Worm (Caenorhabditis elegans): ENCODE measurements around the gene F46E10.2.
A peak's percentile ranks its signal among the peaks of the same experiment; 100 is the strongest.

Gene F46E10.2

ce11 chrV:6558103-6558502 lies 37.9 kb downstream of the F46E10.2 start, which contains the start of gene spp-20:
Gene spp-20, minus strand, starts transcription at chrV:6558203.
- no peak for TF ChIP-seq W03F9.2 (tag; optimal IDR thresholded peaks at IDR 0.05)
- no peak for TF ChIP-seq him-1 (tag; optimal IDR thresholded peaks at IDR 0.05)
- TF ChIP-seq dao-5 (tag; optimal IDR thresholded peaks at IDR 0.05): no peak

ce11 chrV:6559105-6559504 lies 38.9 kb downstream of the F46E10.2 start, which contains the start of gene spp-26:
Gene spp-26, minus strand, starts transcription at chrV:6559205.
- TF ChIP-seq him-1 (tag; optimal IDR thresholded peaks at IDR 0.05) (no peak), dao-5 (tag; optimal IDR thresholded peaks at IDR 0.05) (no peak), W03F9.2 (tag; optimal IDR thresholded peaks at IDR 0.05) (no peak)

DNA sequence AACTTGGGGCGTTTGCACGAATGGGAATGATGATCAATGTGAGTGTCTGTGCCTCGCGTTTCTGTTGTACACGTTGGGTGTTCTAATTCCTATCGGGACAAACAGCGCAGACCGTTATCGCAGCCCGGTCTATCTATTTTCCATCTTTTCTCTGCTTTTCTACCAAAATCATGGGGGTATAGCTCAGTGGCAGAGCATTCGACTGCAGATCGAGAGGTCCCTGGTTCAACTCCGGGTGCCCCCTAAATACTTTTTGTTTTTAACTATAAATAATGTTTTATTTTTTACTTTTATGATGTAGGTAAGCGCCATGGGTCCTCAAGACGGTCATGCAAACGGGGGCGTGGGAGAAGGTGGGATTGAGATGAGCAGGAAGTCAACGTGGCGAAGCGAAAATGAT lies 39.4 kb downstream of the F46E10.2 start:
- peak; percentile 21 for TF ChIP-seq dao-5 (tag; optimal IDR thresholded peaks at IDR 0.05)
- TF ChIP-seq him-1 (tag; optimal IDR thresholded peaks at IDR 0.05): no peak

- TF ChIP-seq him-1 (tag; optimal IDR thresholded peaks at IDR 0.05) (no peak), dao-5 (tag; optimal IDR thresholded peaks at IDR 0.05) (no peak), W03F9.2 (tag; optimal IDR thresholded peaks at IDR 0.05) (no peak)
Measured at ce11 chrV:6561592-6561991, 41.4 kb downstream of the F46E10.2 start, which contains the start of gene spp-19. Gene spp-19, minus strand, starts transcription at chrV:6561692.

DNA sequence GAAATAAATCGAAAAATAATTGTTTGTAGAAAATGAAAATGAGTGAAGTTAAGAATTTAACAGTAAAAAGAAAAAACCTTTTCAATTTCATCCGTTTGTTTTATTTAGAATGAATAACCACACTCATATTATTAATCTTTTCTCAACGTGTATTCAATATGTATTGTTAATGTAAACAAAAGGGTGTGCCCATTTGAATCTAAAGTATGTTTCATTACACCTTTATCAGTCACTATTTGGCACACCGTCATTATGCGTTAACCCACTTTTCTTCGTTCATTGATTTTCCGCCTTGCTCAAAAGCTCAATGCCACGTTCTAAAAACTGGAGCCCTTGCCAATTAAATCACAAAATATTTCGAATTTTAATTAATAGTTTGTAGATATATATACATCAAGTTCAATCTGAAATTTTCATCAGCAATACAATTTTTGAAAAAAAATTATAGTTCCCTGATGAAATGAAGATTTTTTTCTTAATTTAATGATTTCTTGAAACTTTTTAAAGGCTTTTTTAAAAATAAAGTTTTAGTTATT lies 45.7 kb downstream of the F46E10.2 start, which contains the start of gene K04A8.1:
K04A8.1 (plus strand) TSS at position 486 of the 536 bp plus-strand sequence.
- no peak for TF ChIP-seq dao-5 (tag; optimal IDR thresholded peaks at IDR 0.05)
